Worm (Caenorhabditis elegans): ENCODE results near the gene R08D7.4.
"Not testable (repeated sequence)": the region's sequence is repeated elsewhere in the genome, so short reads cannot be mapped to it uniquely, and the experiment has no call there.

R08D7.4 gene

DNA sequence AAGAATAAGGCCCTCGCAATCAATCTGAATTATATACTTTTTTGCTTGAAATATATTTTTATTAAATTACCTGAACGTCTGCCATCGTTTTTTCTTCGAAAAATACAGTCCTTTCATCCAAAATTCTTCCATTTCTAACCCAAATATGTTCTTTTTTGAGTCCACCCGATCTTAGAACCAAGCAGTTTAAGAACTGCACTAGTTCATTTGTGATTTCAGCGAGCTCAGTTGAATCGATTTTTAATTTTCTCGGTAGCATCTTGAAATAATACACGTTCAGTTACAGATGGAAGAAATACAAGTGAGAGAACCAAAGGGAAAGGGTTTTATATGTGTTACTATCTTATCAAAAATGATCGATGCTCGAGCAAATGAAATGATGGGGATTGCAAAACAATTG, 27.8 kb downstream of the R08D7.4 start, which contains the start of gene F59B2.3:
TSS of gene F59B2.3 (minus strand) at position 259 of the 400 bp plus-strand sequence.
- no peak for TF ChIP-seq klf-2 (GFP tag; conservative IDR thresholded peaks at IDR 0.05)
- no peak for TF ChIP-seq cog-1 (tag; optimal IDR thresholded peaks at IDR 0.05)
- no peak for TF ChIP-seq tab-1 (GFP tag; IDR thresholded peaks at IDR 0.05)
- TF ChIP-seq ztf-23 (GFP tag; IDR thresholded peaks at IDR 0.05): no peak
- TF ChIP-seq T22C8.4 (GFP tag; IDR thresholded peaks at IDR 0.05): no peak
- no peak for TF ChIP-seq ztf-29 (GFP tag; IDR thresholded peaks at IDR 0.05)
- TF ChIP-seq flt-1 (GFP tag; IDR thresholded peaks at IDR 0.05): no peak
- TF ChIP-seq med-1 (GFP tag; optimal IDR thresholded peaks at IDR 0.05; ENCODE audit: insufficient read depth): no peak
- no peak for TF ChIP-seq ref-1 (GFP tag; conservative IDR thresholded peaks at IDR 0.05)

DNA sequence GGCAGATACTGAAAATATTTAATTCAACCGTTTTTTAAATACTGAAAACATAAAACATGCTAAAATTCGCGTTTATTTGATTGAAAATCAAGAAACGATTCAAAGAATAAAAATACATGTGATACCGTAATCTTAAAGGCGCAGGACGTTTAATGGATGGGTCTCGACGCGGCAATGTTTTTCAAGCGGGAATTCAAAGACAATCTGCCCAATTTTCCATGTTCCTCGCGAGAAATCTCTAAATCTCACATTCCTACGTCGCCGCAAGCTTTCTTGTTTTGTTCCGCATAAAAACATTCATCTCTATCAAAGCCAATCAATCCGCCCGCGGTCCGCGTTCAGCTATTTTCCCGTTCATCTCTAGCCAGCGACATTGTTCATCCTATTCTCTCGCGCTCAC, 29.8 kb downstream of the R08D7.4 start:
- TF ChIP-seq T22C8.4 (GFP tag; IDR thresholded peaks at IDR 0.05): no peak
- 0 out of 2 replicates have a peak, but pooled peaks have one; percentile 6 for TF ChIP-seq ztf-23 (GFP tag; IDR thresholded peaks at IDR 0.05)

DNA sequence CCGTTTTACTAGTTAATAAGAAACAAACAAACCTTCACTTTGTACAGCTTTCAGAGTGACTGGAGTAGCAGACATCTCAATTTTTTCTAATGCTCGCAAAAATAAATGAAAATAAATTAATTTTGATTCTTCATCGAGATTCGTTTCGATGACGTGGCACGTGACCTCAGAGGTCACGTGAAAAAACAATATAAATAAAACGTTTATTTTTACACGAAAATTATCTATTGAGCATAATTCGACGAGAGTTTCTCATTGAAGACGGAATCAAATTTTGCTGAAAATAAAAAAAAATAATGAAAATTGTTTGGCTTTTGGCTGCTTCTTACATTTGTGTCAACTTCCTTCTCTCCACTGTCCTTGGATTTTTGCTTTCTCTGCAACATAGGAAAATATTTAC, 30.2 kb downstream of the R08D7.4 start, which contains the start of gene rpn-6.2:
TSS of gene rpn-6.2 (minus strand) at position 101 of the 400 bp plus-strand sequence.
- TF ChIP-seq flt-1 (GFP tag; IDR thresholded peaks at IDR 0.05) (no peak), ztf-29 (GFP tag; IDR thresholded peaks at IDR 0.05) (no peak), med-1 (GFP tag; optimal IDR thresholded peaks at IDR 0.05; ENCODE audit: insufficient read depth) (no peak), ref-1 (GFP tag; conservative IDR thresholded peaks at IDR 0.05) (no peak), T22C8.4 (GFP tag; IDR thresholded peaks at IDR 0.05) (no peak), tab-1 (GFP tag; IDR thresholded peaks at IDR 0.05) (no peak), klf-2 (GFP tag; conservative IDR thresholded peaks at IDR 0.05) (no peak), ztf-23 (GFP tag; IDR thresholded peaks at IDR 0.05) (no peak), cog-1 (tag; optimal IDR thresholded peaks at IDR 0.05) (no peak)

DNA sequence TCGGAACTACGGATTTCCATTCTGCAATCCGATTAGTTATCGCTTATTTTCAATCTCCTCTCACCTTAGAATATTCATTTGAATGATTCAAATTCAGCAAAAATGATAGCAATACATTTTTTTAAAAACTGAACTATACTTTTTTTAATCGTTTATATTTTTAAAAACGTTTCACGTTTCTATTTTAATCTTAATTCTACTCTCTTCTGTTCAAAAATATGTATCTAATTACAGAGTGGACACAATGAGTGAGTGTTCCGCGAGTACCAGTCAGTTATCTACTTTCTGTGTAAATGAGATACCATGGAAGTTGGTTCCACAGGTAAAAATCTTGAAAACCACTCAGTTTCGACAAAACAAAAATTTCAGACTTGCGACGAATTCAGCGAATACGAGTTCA, 30.9 kb downstream of the R08D7.4 start, which contains the start of the genes F59B2.15 and zif-1:
TSS of gene F59B2.15 (minus strand) at position 101 of the 400 bp plus-strand sequence.
TSS of gene zif-1 (plus strand) at position 235 of the 400 bp plus-strand sequence.
- TF ChIP-seq tab-1 (GFP tag; IDR thresholded peaks at IDR 0.05) (no peak), cog-1 (tag; optimal IDR thresholded peaks at IDR 0.05) (no peak), med-1 (GFP tag; optimal IDR thresholded peaks at IDR 0.05; ENCODE audit: insufficient read depth) (no peak)

DNA sequence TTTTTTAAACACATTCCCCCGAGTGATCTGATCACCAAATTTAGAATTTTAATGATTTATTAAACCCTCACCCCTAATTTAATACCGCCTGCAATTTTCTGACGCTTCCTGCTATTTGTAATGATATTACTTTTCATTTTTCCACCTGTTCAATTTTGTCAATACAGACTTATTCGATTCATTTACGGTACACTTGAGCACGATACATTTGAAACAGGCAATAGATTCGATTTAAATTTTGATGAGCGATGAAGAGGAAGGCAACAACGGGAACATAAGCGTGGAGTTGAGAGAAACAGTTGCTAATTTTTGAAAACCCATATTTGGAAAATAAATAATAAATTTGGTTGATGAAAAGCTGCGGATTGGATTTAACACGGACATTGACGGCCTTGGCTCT, 33.0 kb downstream of the R08D7.4 start:
- no peak for TF ChIP-seq T22C8.4 (GFP tag; IDR thresholded peaks at IDR 0.05)

DNA sequence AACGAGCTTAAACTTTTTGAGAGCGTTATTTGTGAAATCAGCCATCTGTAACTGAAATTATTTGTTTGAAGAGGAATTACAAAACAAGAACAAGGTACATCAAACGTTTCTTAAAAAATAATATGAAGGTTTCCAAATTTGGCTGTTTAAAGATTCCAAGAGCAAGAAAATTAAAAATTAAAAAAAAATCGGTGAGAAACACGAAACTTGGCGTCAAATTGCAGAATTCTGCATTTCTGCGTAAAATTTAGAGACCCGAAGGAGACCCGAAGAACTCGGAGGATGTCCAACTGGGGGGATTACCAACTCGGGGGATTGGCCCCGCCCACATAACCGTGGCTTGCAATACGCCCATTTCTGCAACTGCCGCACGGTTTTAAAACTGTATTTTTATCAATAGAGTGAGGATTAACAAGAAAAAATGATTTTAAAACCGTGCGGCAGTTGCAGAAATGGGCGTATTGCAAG, 34.2 kb downstream of the R08D7.4 start, which contains the start of gene rab-6.1:
TSS of gene rab-6.1 (minus strand) at position 51 of the 468 bp plus-strand sequence.
- TF ChIP-seq med-1 (GFP tag; optimal IDR thresholded peaks at IDR 0.05; ENCODE audit: insufficient read depth); ztf-29 (GFP tag; IDR thresholded peaks at IDR 0.05); ref-1 (GFP tag; conservative IDR thresholded peaks at IDR 0.05): not testable (repeated sequence)

DNA sequence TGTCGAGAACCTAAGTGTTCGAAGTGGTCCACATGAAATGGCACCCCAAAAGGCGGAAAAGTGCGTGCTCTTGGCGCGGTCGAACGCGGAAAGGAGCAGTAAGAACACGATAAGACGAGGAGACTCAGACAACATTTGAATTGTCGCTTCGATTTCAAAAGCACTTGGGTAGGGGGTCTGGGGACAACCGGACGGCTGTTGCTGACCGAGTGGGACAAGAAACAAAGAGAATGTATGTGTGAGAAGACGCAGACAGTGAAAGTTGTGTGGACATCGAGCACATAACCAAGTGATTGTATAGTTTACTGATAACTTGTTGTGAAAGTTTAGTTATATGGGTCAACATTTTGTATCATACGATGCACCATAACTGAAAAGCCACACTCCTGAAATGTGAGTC, 35.5 kb downstream of the R08D7.4 start:
- TF ChIP-seq ref-1 (GFP tag; conservative IDR thresholded peaks at IDR 0.05) (no peak), med-1 (GFP tag; optimal IDR thresholded peaks at IDR 0.05; ENCODE audit: insufficient read depth) (no peak), T22C8.4 (GFP tag; IDR thresholded peaks at IDR 0.05) (no peak), cog-1 (tag; optimal IDR thresholded peaks at IDR 0.05) (peak; percentile 20), tab-1 (GFP tag; IDR thresholded peaks at IDR 0.05) (0 out of 2 replicates have a peak, but pooled peaks have one; percentile 7), flt-1 (GFP tag; IDR thresholded peaks at IDR 0.05) (no peak), ztf-29 (GFP tag; IDR thresholded peaks at IDR 0.05) (no peak), klf-2 (GFP tag; conservative IDR thresholded peaks at IDR 0.05) (no peak), ztf-23 (GFP tag; IDR thresholded peaks at IDR 0.05) (no peak)

DNA sequence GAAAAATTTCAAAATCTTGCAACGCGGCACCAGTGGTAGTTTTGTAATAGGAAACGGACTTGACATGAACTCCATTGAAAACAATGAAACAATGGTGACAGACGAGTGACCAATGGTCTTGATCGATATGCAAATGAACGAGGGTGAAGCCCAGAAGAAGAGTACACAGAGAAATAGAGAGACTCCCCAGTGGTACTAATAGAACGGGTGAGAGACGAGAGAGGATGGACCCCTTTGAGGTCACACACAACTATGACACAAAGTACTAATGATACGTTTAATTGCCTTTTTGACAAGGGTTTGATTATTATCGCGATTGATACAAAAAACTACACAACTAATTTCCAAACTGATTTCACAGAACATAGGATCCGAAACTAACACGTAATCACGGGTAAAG, 38.4 kb downstream of the R08D7.4 start, which contains the start of gene F59B2.8:
TSS of gene F59B2.8 (minus strand) at position 151 of the 400 bp plus-strand sequence.
- TF ChIP-seq flt-1 (GFP tag; IDR thresholded peaks at IDR 0.05) (0 out of 2 replicates have a peak, but pooled peaks have one; percentile 54), cog-1 (tag; optimal IDR thresholded peaks at IDR 0.05) (no peak), tab-1 (GFP tag; IDR thresholded peaks at IDR 0.05) (no peak), ztf-29 (GFP tag; IDR thresholded peaks at IDR 0.05) (peak; percentile 23; the same call in 1 of the 2 replicates), med-1 (GFP tag; optimal IDR thresholded peaks at IDR 0.05; ENCODE audit: insufficient read depth) (no peak), klf-2 (GFP tag; conservative IDR thresholded peaks at IDR 0.05) (no peak), T22C8.4 (GFP tag; IDR thresholded peaks at IDR 0.05) (no peak), ref-1 (GFP tag; conservative IDR thresholded peaks at IDR 0.05) (no peak), ztf-23 (GFP tag; IDR thresholded peaks at IDR 0.05) (no peak)

DNA sequence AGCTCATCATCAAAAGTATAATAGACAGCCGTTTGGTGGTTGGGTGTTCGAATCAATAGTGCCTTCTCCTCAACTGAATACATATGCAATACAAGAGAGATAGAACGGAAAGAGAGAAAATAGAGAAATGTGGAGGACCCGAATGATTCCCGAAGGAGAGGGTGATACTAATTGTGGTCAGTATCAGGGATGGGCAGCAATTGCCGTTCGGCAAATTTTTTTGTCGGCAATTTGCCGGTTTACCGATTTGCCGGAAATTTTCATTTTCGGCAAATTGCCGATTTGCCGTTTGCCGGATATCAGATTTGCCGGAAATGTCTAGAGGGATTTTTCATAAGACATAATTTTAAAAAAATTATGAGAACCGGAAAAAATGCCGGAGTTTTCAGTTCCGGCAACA, 40.6 kb downstream of the R08D7.4 start, which contains the start of gene F59B2.9:
TSS of gene F59B2.9 (minus strand) at position 101 of the 400 bp plus-strand sequence.
- TF ChIP-seq ref-1 (GFP tag; conservative IDR thresholded peaks at IDR 0.05) (no peak), ztf-29 (GFP tag; IDR thresholded peaks at IDR 0.05) (no peak), tab-1 (GFP tag; IDR thresholded peaks at IDR 0.05) (no peak), med-1 (GFP tag; optimal IDR thresholded peaks at IDR 0.05; ENCODE audit: insufficient read depth) (no peak), T22C8.4 (GFP tag; IDR thresholded peaks at IDR 0.05) (no peak), klf-2 (GFP tag; conservative IDR thresholded peaks at IDR 0.05) (no peak), ztf-23 (GFP tag; IDR thresholded peaks at IDR 0.05) (no peak), flt-1 (GFP tag; IDR thresholded peaks at IDR 0.05) (no peak), cog-1 (tag; optimal IDR thresholded peaks at IDR 0.05) (no peak)

DNA sequence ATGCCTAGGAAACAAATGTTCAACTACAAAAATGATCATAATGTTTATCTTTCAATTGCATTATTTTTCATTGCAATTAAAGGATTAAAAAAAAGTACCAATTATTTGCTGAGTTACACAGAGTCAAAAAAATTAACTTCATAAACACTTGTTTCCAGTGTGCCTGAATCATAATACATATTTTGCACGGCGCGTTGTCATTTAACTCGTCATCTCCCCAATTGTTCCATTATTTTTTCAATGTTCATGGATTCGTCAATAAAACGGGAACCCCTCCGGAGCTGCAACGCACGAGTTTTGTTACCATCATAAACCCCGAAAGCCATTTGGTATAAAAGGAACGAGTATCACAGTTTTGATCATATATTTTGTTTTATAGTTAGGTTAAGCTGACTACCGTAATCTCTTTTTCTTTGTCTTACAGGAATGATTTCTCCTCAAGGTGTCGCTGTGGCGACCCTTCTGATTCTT, 45.5 kb downstream of the R08D7.4 start, which contains the start of gene F59B2.12:
TSS of gene F59B2.12 (plus strand) at position 421 of the 471 bp plus-strand sequence.
- TF ChIP-seq ztf-29 (GFP tag; IDR thresholded peaks at IDR 0.05) (no peak), ref-1 (GFP tag; conservative IDR thresholded peaks at IDR 0.05) (no peak), flt-1 (GFP tag; IDR thresholded peaks at IDR 0.05) (no peak), klf-2 (GFP tag; conservative IDR thresholded peaks at IDR 0.05) (no peak), tab-1 (GFP tag; IDR thresholded peaks at IDR 0.05) (no peak), T22C8.4 (GFP tag; IDR thresholded peaks at IDR 0.05) (no peak), cog-1 (tag; optimal IDR thresholded peaks at IDR 0.05) (no peak), med-1 (GFP tag; optimal IDR thresholded peaks at IDR 0.05; ENCODE audit: insufficient read depth) (no peak), ztf-23 (GFP tag; IDR thresholded peaks at IDR 0.05) (no peak)

Measured in whole organism, midembryonic.